Fruit fly (Drosophila melanogaster) whole organism, embryonic: ENCODE results near the gene CG13928.
A peak's percentile ranks its signal among the peaks of the same experiment; 100 is the strongest.

Experiments used
- BEAF-32 ChIP-seq: fragments of 200-800 bp; sonication (Bioruptor generic); optimal IDR thresholded peaks from 3 replicates; lab custom pipeline; 2017; ENCODE audit warnings: missing biosample characterization, missing genetic modification characterization, mild to moderate bottlenecking, moderate library complexity, missing genetic modification reagents
- Bdp1 ChIP-seq: fragments of 200-800 bp; sonication (Bioruptor generic); optimal IDR thresholded peaks from 3 replicates; lab custom pipeline; 2016; ENCODE audit warnings: missing biosample characterization, missing genetic modification characterization
- CG10147 ChIP-seq: fragments of 200-800 bp; sonication (Bioruptor generic); optimal IDR thresholded peaks from 2 replicates; lab custom pipeline; 2019; ENCODE audit warnings: missing biosample characterization, mild to moderate bottlenecking, missing genetic modification characterization, moderate library complexity
- CG10565 ChIP-seq: fragments of 200-800 bp; sonication (Bioruptor generic); optimal IDR thresholded peaks from 3 replicates; lab custom pipeline; 2016; ENCODE audit warnings: missing biosample characterization, mild to moderate bottlenecking, missing genetic modification characterization
- CG12071 ChIP-seq: fragments of 200-800 bp; sonication (Bioruptor generic); optimal IDR thresholded peaks from 3 replicates; lab custom pipeline; 2018; ENCODE audit warnings: missing biosample characterization, mild to moderate bottlenecking, missing genetic modification characterization
- CG12769 ChIP-seq: fragments of 200-800 bp; sonication (Bioruptor generic); optimal IDR thresholded peaks from 2 replicates; lab custom pipeline; 2019; ENCODE audit warnings: missing biosample characterization, mild to moderate bottlenecking, missing genetic modification characterization, moderate library complexity
- CG13287 ChIP-seq: fragments of 200-800 bp; sonication (Bioruptor generic); IDR thresholded peaks from 2 replicates; pipeline ENCODE4 v1.3.6; 2022; ENCODE audit warnings: missing biosample characterization, missing genetic modification characterization; ENCODE audit not compliant: partially characterized antibody
- CG15073 ChIP-seq: fragments of 200-800 bp; sonication (Bioruptor generic); optimal IDR thresholded peaks from 2 replicates; lab custom pipeline; 2016; ENCODE audit warnings: missing biosample characterization, missing genetic modification characterization
- CG15696 ChIP-seq: fragments of 200-800 bp; sonication (Bioruptor generic); optimal IDR thresholded peaks from 2 replicates; lab custom pipeline; 2019; ENCODE audit warnings: missing biosample characterization, mild to moderate bottlenecking, missing genetic modification characterization, moderate library complexity
- CG16815 ChIP-seq: fragments of 200-800 bp; sonication (Bioruptor generic); optimal IDR thresholded peaks from 3 replicates; lab custom pipeline; 2017; ENCODE audit warnings: missing biosample characterization, mild to moderate bottlenecking, missing genetic modification characterization
- CG1792 ChIP-seq: fragments of 200-800 bp; sonication (Bioruptor generic); optimal IDR thresholded peaks from 2 replicates; lab custom pipeline; 2016; ENCODE audit warnings: missing biosample characterization, missing genetic modification characterization
- CG18619 ChIP-seq: fragments of 200-800 bp; sonication (Bioruptor generic); optimal IDR thresholded peaks from 3 replicates; lab custom pipeline; 2017; ENCODE audit warnings: missing biosample characterization, mild to moderate bottlenecking, missing genetic modification characterization
- CG30020 ChIP-seq: fragments of 200-800 bp; optimal IDR thresholded peaks from 2 replicates; lab custom pipeline; 2019; ENCODE audit warnings: missing biosample characterization, mild to moderate bottlenecking, missing genetic modification characterization, moderate library complexity
- CG3065 ChIP-seq: fragments of 200-800 bp; sonication (Bioruptor generic); optimal IDR thresholded peaks from 2 replicates; lab custom pipeline; 2016; ENCODE audit warnings: missing biosample characterization, missing genetic modification characterization
- CG3163 ChIP-seq: fragments of 200-800 bp; sonication (Bioruptor generic); optimal IDR thresholded peaks from 3 replicates; lab custom pipeline; 2016; ENCODE audit warnings: missing biosample characterization, missing genetic modification characterization
- CG4404 ChIP-seq: fragments of 200-800 bp; sonication (Bioruptor generic); IDR thresholded peaks from 2 replicates; pipeline ENCODE4 v1.3.6; 2022; ENCODE audit warnings: missing biosample characterization, missing genetic modification characterization
- CG4707 ChIP-seq: fragments of 200-800 bp; sonication (Bioruptor generic); optimal IDR thresholded peaks from 2 replicates; lab custom pipeline; 2018; ENCODE audit warnings: missing biosample characterization, mild to moderate bottlenecking, missing genetic modification characterization, moderate library complexity
- CG4730 ChIP-seq: fragments of 200-800 bp; sonication (Bioruptor generic); IDR thresholded peaks from 2 replicates; pipeline ENCODE4 v1.3.6; 2022; ENCODE audit warnings: missing biosample characterization, missing genetic modification characterization
- CG5245 ChIP-seq: fragments of 200-800 bp; sonication (Bioruptor generic); optimal IDR thresholded peaks from 3 replicates; lab custom pipeline; 2016; ENCODE audit warnings: missing biosample characterization, missing genetic modification characterization
- CG6175 ChIP-seq: fragments of 200-800 bp; sonication (Bioruptor generic); IDR thresholded peaks from 3 replicates; pipeline ENCODE4 v1.3.6; 2022; ENCODE audit warnings: missing biosample characterization, missing genetic modification characterization
- CG6272 ChIP-seq: fragments of 200-800 bp; sonication (Bioruptor generic); IDR thresholded peaks from 2 replicates; pipeline ENCODE4 v1.3.6; 2022; ENCODE audit warnings: missing biosample characterization, missing genetic modification characterization
- CG7372 ChIP-seq: fragments of 200-800 bp; sonication (Bioruptor generic); IDR thresholded peaks from 2 replicates; pipeline ENCODE4 v1.3.6; 2022; ENCODE audit warnings: missing biosample characterization, missing genetic modification characterization
- CG7745 ChIP-seq: fragments of 200-800 bp; sonication (Bioruptor generic); optimal IDR thresholded peaks from 2 replicates; lab custom pipeline; 2018; ENCODE audit warnings: missing biosample characterization, mild to moderate bottlenecking, missing genetic modification characterization, moderate library complexity
- CG7987 ChIP-seq: fragments of 200-800 bp; sonication (Bioruptor generic); optimal IDR thresholded peaks from 2 replicates; lab custom pipeline; 2018; ENCODE audit warnings: missing biosample characterization, mild to moderate bottlenecking, missing genetic modification characterization, moderate library complexity
- CG8089 ChIP-seq: fragments of 200-800 bp; sonication (Bioruptor generic); optimal IDR thresholded peaks from 3 replicates; lab custom pipeline; 2016; ENCODE audit warnings: missing biosample characterization, missing genetic modification characterization
- CG8765 ChIP-seq: fragments of 200-800 bp; sonication (Bioruptor generic); IDR thresholded peaks from 2 replicates; pipeline ENCODE4 v1.3.6; 2022; ENCODE audit warnings: missing biosample characterization, missing genetic modification characterization
- CHES-1-like ChIP-seq: fragments of 200-800 bp; sonication (Bioruptor generic); optimal IDR thresholded peaks from 2 replicates; lab custom pipeline; 2016; ENCODE audit warnings: missing biosample characterization, missing genetic modification characterization
- D19A ChIP-seq: fragments of 200-800 bp; optimal IDR thresholded peaks from 3 replicates; lab custom pipeline; 2019; ENCODE audit warnings: missing biosample characterization, mild to moderate bottlenecking, missing genetic modification characterization, moderate library complexity
- Dad ChIP-seq: fragments of 200-800 bp; sonication (Bioruptor generic); optimal IDR thresholded peaks from 3 replicates; lab custom pipeline; 2016; ENCODE audit warnings: missing biosample characterization, missing genetic modification characterization
- Dek ChIP-seq: fragments of 200-800 bp; sonication (Bioruptor generic); optimal IDR thresholded peaks from 3 replicates; lab custom pipeline; 2019; ENCODE audit warnings: missing biosample characterization, mild to moderate bottlenecking, missing genetic modification characterization, moderate library complexity
- Dp ChIP-seq: fragments of 200-800 bp; sonication (Bioruptor generic); optimal IDR thresholded peaks from 2 replicates; lab custom pipeline; 2018; ENCODE audit warnings: missing biosample characterization, mild to moderate bottlenecking, missing genetic modification characterization, moderate library complexity
- Hey ChIP-seq: fragments of 200-800 bp; sonication (Bioruptor generic); optimal IDR thresholded peaks from 3 replicates; lab custom pipeline; 2018; ENCODE audit warnings: missing biosample characterization, mild to moderate bottlenecking, missing genetic modification characterization
- Myb ChIP-seq: fragments of 200-800 bp; sonication (Bioruptor generic); optimal IDR thresholded peaks from 2 replicates; lab custom pipeline; 2016; ENCODE audit warnings: missing biosample characterization, missing genetic modification characterization
- NK7.1 ChIP-seq: fragments of 200-800 bp; sonication (Bioruptor generic); optimal IDR thresholded peaks from 3 replicates; lab custom pipeline; 2016; ENCODE audit warnings: missing biosample characterization, missing genetic modification characterization
- Nf-YB ChIP-seq: fragments of 200-800 bp; sonication (Bioruptor generic); optimal IDR thresholded peaks from 3 replicates; lab custom pipeline; 2019; ENCODE audit warnings: missing biosample characterization, mild to moderate bottlenecking, missing genetic modification characterization, moderate library complexity
- Opbp ChIP-seq: fragments of 200-800 bp; sonication (Bioruptor generic); IDR thresholded peaks from 3 replicates; pipeline ENCODE4 v1.3.6; 2022; ENCODE audit warnings: missing biosample characterization, missing genetic modification characterization; ENCODE audit not compliant: partially characterized antibody
- Poxn ChIP-seq: fragments of 200-800 bp; sonication (Bioruptor generic); IDR thresholded peaks from 2 replicates; pipeline ENCODE4 v1.3.6; 2022; ENCODE audit warnings: missing biosample characterization, missing genetic modification characterization
- Ptx1 ChIP-seq: fragments of 200-800 bp; sonication (Bioruptor generic); IDR thresholded peaks from 2 replicates; pipeline ENCODE4 v1.3.6; 2022; ENCODE audit warnings: missing biosample characterization, missing genetic modification characterization
- Sin3A ChIP-seq: fragments of >200 bp; optimal IDR thresholded peaks from 2 replicates; lab custom pipeline; 2018
- Stat92E ChIP-seq, 3 experiments: fragments of >200 bp in 2 of 3; fragments of 200-800 bp in 1 of 3; sonication (Bioruptor generic) in 1 of 3; optimal IDR thresholded peaks; 2 replicates each; lab custom pipeline; 2017 to 2019; ENCODE audit warnings: missing biosample characterization in 3 of 3, missing genetic modification characterization in 3 of 3, mild to moderate bottlenecking in 1 of 3, moderate library complexity in 1 of 3
- ap ChIP-seq: fragments of 200-800 bp; sonication (Bioruptor generic); IDR thresholded peaks from 2 replicates; pipeline ENCODE4 v1.3.6; 2022; ENCODE audit warnings: missing biosample characterization, missing genetic modification characterization
- dati ChIP-seq: fragments of 200-800 bp; sonication (Bioruptor generic); IDR thresholded peaks from 2 replicates; pipeline ENCODE4 v1.3.6; 2022; ENCODE audit warnings: missing biosample characterization, missing genetic modification characterization
- fru ChIP-seq: fragments of >200 bp; optimal IDR thresholded peaks from 2 replicates; lab custom pipeline; 2017
- hkb ChIP-seq, 2 experiments: fragments of 200-800 bp in 1 of 2; fragments of >200 bp in 1 of 2; sonication (Bioruptor generic) in 1 of 2; IDR thresholded peaks in 1 of 2; optimal IDR thresholded peaks in 1 of 2; 2 replicates each; pipeline versions ENCODE4 v1.3.6 to Lab custom; 2017 to 2022; ENCODE audit warnings: missing biosample characterization in 1 of 2, missing genetic modification characterization in 1 of 2
- lola ChIP-seq, 3 experiments: fragments of >200 bp in 2 of 3; fragments of 200-800 bp in 1 of 3; sonication (Bioruptor generic) in 1 of 3; optimal IDR thresholded peaks; 2 replicates each; lab custom pipeline; 2017 to 2019; ENCODE audit warnings: missing biosample characterization in 3 of 3, missing genetic modification characterization in 3 of 3, mild to moderate bottlenecking in 1 of 3, moderate library complexity in 1 of 3
- ranshi ChIP-seq: fragments of 200-800 bp; sonication (Bioruptor generic); IDR thresholded peaks from 2 replicates; pipeline ENCODE4 v1.3.6; 2022; ENCODE audit warnings: missing biosample characterization, missing genetic modification characterization
- run ChIP-seq: fragments of 200-800 bp; sonication (Bioruptor generic); optimal IDR thresholded peaks from 3 replicates; lab custom pipeline; 2018; ENCODE audit warnings: missing biosample characterization, mild to moderate bottlenecking, missing genetic modification characterization
- seq ChIP-seq: fragments of 200-800 bp; sonication (Bioruptor generic); IDR thresholded peaks from 2 replicates; pipeline ENCODE4 v1.3.6; 2022; ENCODE audit warnings: missing biosample characterization, missing genetic modification characterization
- vfl ChIP-seq: fragments of 200-800 bp; sonication (Bioruptor generic); optimal IDR thresholded peaks from 2 replicates; lab custom pipeline; 2016; ENCODE audit warnings: missing biosample characterization, missing genetic modification characterization

The CG13928 gene

dm6 chr3L:1587140-1587849 lies 40.9 kb downstream of the CG13928 start (continued):
- TF ChIP-seq CG15073 (GFP tag; lab: Kevin White, UChicago) (no peak), CG4707 (GFP tag; lab: Kevin White, UChicago) (peak; percentile 46), CG30020 (tag; lab: Kevin White, UChicago) (no peak), CG7372 (GFP tag; lab: Robert Waterston, UW) (peak; percentile 88), CG6175 (GFP tag; lab: Robert Waterston, UW) (0 out of 3 replicates have a peak, but pooled peaks have one; percentile 49), CG13287 (no peak), seq (peak; percentile 86), CG12769 (peak; percentile 94), lola (GFP tag; optimal IDR thresholded peaks at IDR 0.05; lab: Kevin White, UChicago) (peak in 1 of 3 experiments; percentile 9), D19A (peak; percentile 59), CG4404 (GFP tag; lab: Robert Waterston, UW) (peak; percentile 77), CG1792 (GFP tag; lab: Kevin White, UChicago) (peak; percentile 88), CG7745 (no peak), Stat92E (GFP tag; optimal IDR thresholded peaks at IDR 0.05; lab: Kevin White, UChicago) (no peak), BEAF-32 (no peak), Myb (GFP tag; lab: Kevin White, UChicago) (peak; percentile 66), Opbp (no peak), CG16815 (GFP tag; lab: Kevin White, UChicago) (peak; percentile 42), CG7987 (peak; percentile 47), CG15696 (peak; percentile 69), Nf-YB (GFP tag; lab: Kevin White, UChicago) (peak; percentile 17), fru (lab: Kevin White, UChicago) (no peak), Dad (GFP tag; lab: Kevin White, UChicago) (peak; percentile 74), CG6272 (GFP tag; lab: Robert Waterston, UW) (peak; percentile 85), CG5245 (GFP tag; lab: Kevin White, UChicago) (peak; percentile 91), CG4730 (GFP tag; lab: Robert Waterston, UW) (peak; percentile 83), ranshi (GFP tag; lab: Robert Waterston, UW) (peak; percentile 89), CG3065 (no peak), ap (GFP tag; lab: Robert Waterston, UW) (peak; percentile 63), CG12071 (GFP tag; lab: Kevin White, UChicago) (peak; percentile 90), vfl (GFP tag; lab: Kevin White, UChicago) (peak; percentile 33), Ptx1 (GFP tag; lab: Robert Waterston, UW) (peak; percentile 92), CG8765 (GFP tag; lab: Robert Waterston, UW) (peak; percentile 60; the same call in 1 of the 2 replicates), dati (GFP tag; lab: Robert Waterston, UW) (peak; percentile 69), hkb (optimal IDR thresholded peaks at IDR 0.05; lab: Kevin White, UChicago) (no peak), hkb (GFP tag; IDR thresholded peaks at IDR 0.05; lab: Robert Waterston, UW) (peak; percentile 91), run (tag; lab: Kevin White, UChicago) (no peak), CG18619 (GFP tag; lab: Kevin White, UChicago) (peak; percentile 65), CG3163 (peak; percentile 51), CG8089 (GFP tag; lab: Kevin White, UChicago) (peak; percentile 38), Bdp1 (GFP tag; lab: Kevin White, UChicago) (peak; percentile 58), CHES-1-like (GFP tag; lab: Kevin White, UChicago) (peak; percentile 74), Hey (tag; lab: Kevin White, UChicago) (peak; percentile 18), CG10147 (GFP tag; lab: Kevin White, UChicago) (peak; percentile 62), Poxn (GFP tag; lab: Robert Waterston, UW) (0 out of 2 replicates have a peak, but pooled peaks have one; percentile 35), Sin3A (lab: Kevin White, UChicago) (no peak), Dek (tag; lab: Kevin White, UChicago) (peak; percentile 49), Dp (GFP tag; lab: Kevin White, UChicago) (no peak), NK7.1 (GFP tag; lab: Kevin White, UChicago) (peak; percentile 74), CG10565 (GFP tag; lab: Kevin White, UChicago) (peak; percentile 17)
